Fruit fly (Drosophila melanogaster): ENCODE results near the gene CG15011.

DNA sequence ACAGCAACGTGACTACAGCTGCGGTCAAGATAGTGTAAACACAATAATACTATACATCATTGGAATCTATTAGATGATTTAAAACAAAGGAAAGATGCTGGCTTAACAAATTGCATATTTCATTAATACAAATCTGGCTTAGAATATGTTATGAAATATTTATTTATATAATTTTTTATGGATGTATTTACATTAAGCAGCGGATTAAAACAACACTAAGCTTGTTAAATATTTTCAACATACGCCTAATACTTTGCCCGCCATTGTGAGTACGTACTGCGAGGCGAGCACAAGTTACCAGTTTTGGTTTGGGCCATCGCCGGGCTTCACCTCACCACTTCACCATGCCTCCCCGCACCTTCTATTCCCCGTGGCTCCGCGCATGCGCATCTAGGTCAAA is 11.0 kb upstream of the CG15011 start:
- TF ChIP-seq CG8478 (optimal IDR thresholded peaks at IDR 0.05) (no peak), CTCF (optimal IDR thresholded peaks at IDR 0.05) (no peak)

All from S2 (cell line).